Fruit fly (Drosophila melanogaster) ovary, adult (tissue): ENCODE data around the gene UQCR-14L.

Experiments used
- CG17801 ChIP-seq: fragments of 200-800 bp; optimal IDR thresholded peaks from 2 replicates; lab custom pipeline; 2019; ENCODE audit warnings: missing biosample characterization, mild to moderate bottlenecking, missing genetic modification characterization, moderate library complexity; ENCODE audit not compliant: partially characterized antibody

Gene UQCR-14L

DNA sequence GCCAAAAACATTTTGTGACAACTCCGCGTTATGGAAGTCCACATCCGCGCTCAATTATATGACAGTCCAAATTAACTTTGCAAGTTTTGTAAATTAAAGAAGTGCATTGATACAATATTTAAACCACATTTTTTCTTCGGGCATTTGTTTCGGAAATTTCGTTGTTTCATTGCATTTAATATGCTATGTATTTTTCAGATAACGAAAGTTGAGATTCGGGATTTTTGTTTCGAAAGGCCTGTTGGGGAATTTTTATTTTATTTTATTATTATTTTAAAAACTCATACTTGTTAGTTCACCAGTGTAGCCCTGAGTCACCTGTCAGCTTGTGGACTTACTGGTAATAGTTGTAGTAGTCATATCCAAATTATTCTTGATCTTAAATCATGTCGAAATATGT lies at the start of gene UQCR-14L:
TSS of gene UQCR-14L (plus strand) at position 301 of the 400 bp plus-strand sequence.
- no peak for TF ChIP-seq CG17801 (GFP tag; lab: Kevin White, UChicago)

DNA sequence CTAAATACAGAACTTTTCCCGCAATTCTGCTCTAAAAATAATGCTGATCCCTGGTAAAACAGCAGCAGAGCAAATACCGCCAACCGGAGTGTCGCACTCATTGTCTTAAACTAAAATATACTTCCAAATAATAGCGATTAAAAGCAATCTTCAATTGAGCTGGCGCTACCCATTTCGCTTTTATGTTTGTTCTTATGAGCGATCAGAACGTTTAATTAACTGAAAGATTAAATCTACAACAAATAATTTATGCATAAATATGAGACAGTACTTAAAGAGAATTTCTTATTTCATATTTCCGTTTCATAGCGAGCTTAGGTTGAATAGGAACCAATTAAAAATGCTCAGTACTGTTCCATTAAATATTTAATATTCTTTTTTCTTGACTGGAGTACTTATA lies 30.3 kb upstream of the UQCR-14L start, which contains the start of gene CG43125:
TSS of gene CG43125 (minus strand) at position 101 of the 400 bp plus-strand sequence.
- no peak for TF ChIP-seq CG17801 (GFP tag; lab: Kevin White, UChicago)

DNA sequence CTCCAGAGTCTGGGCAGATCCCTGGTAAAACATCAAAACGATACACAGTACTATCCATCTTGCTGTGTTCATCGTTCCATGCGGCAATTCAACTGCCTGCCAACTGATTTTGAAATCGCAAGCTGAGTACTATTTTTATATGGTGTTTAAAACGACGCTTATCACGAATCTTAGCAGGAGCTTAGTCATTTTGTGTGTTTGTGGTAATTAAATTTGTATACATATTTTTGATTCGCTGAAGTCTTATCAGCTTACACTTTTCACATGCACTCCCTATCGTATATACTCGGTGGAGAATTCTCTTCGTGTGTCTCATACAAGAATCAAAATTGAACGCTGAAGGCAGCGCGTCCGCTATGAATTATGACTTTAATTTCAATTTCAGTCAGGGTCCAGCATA lies 29.2 kb upstream of the UQCR-14L start, which contains the start of gene CG43124:
TSS of gene CG43124 (minus strand) at position 101 of the 400 bp plus-strand sequence.
- TF ChIP-seq CG17801 (GFP tag; lab: Kevin White, UChicago), result no peak

dm6 chr3R:28282280-28282679 lies 11.6 kb upstream of the UQCR-14L start, which contains the start of gene CG34436:
TSS of gene CG34436 (plus strand) at chr3R:28282580.
- TF ChIP-seq CG17801 (GFP tag; lab: Kevin White, UChicago), result no peak

- TF ChIP-seq CG17801 (GFP tag; lab: Kevin White, UChicago), result no peak
Observed at dm6 chr3R:28283419-28283818, 10.4 kb upstream of the UQCR-14L start, which contains the start of gene CG34437. TSS of gene CG34437 (plus strand) at chr3R:28283719.

DNA sequence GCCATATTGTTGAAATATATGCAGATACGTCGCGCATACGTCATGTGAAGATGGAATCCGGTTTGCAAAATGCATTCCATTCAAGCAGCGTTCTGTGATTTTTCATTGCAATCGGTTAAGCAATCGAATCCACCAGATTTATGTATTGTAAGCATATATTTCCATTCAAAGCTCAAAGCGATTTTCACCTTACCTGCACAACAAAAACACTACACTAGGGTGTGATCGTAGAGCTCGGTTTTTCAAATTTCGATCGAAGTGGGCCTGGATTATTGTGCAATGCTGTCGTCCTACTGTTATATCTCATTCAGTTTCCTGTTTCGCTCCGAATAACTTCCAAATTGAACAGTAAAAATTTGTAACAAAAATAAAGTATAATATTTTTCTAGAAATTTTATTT lies 2.8 kb upstream of the UQCR-14L start, which contains the start of gene Mst98Ca:
TSS of gene Mst98Ca (plus strand) at position 301 of the 400 bp plus-strand sequence.
- TF ChIP-seq CG17801 (GFP tag; lab: Kevin White, UChicago), result no peak

DNA sequence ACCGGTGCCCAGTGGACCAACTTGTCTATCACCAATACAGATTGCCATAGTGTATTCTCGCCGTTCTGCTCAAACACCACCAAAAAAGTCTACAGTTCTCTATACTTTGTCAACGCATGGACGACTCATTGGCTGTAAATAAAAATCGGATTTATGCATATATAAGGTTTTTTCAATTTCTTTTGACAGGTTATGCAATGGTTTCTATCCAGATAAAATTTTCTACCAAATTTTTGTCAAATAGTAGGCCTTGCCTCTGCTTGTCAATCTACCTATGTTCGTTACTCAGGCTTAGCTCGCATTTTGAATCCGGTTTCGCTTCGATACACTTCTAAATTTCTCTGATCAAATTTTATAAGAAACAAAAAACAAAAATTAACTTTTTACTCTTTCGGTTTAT lies 1.4 kb upstream of the UQCR-14L start, which contains the start of gene Mst98Cb:
TSS of gene Mst98Cb (plus strand) at position 301 of the 400 bp plus-strand sequence.
- no peak for TF ChIP-seq CG17801 (GFP tag; lab: Kevin White, UChicago)

DNA sequence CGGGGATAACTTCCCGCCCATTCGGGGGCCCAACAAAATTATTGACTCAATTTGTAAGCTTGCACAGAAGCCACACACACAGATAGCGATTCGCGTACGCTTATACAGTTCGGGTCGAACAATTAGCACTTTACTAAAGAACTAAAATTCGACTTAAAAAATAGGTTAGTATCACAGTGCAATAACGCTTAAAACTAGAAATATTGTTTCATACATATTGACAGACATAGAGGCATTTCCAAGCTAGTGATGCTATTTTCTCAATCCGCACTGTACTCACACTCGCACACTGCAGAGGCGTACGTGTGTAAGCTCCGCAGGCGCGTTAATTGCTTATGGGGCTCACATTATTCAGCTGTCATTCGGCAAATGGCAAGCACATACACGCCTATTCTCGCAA lies 3.7 kb downstream of the UQCR-14L start:
- no peak for TF ChIP-seq CG17801 (GFP tag; lab: Kevin White, UChicago)

- no peak for TF ChIP-seq CG17801 (GFP tag; lab: Kevin White, UChicago)
Observed at dm6 chr3R:28304505-28304904, 10.7 kb downstream of the UQCR-14L start, which contains the start of gene CG12516. TSS of gene CG12516 (minus strand) at chr3R:28304605.

- no peak for TF ChIP-seq CG17801 (GFP tag; lab: Kevin White, UChicago)
Observed at dm6 chr3R:28305959-28306358, 12.1 kb downstream of the UQCR-14L start.

DNA sequence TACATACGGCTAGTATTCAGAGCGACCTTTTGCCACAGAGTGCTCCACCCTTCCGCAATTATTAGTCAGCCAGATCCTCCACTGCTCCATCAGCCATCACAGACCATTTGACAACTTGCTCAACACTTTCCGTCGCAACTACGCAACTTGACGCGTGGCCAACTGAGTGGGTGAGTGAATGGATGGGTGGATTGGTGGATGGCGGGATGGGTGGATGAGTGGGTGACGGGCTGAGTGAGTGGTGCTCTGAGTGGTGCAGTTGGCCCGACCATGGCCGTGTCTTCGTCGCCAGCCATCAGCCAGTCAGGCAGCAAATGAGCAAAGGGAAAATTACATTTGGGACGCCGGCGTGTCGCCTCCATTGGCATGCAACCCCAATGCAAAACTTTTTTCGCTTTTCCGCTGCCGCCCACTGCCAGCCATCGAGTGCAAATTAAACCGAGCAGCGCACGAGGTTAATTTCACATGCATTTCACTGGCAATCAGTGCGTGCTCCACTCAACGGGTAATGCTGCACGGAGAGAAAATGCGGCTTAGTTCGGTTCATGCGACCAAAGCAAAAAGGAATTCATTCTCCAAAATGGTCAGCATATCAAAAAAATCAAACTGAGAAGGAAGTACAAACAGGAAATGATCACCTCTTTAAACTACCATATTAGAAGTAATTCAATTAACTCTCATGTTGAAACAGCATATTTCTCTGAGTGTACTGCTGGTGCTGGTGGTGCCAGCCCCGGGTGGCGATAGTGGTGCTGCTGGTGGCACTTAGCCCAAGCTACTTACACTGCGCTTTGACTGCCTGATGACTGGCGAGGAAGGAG lies 14.3 kb downstream of the UQCR-14L start:
- no peak for TF ChIP-seq CG17801 (GFP tag; lab: Kevin White, UChicago)

DNA sequence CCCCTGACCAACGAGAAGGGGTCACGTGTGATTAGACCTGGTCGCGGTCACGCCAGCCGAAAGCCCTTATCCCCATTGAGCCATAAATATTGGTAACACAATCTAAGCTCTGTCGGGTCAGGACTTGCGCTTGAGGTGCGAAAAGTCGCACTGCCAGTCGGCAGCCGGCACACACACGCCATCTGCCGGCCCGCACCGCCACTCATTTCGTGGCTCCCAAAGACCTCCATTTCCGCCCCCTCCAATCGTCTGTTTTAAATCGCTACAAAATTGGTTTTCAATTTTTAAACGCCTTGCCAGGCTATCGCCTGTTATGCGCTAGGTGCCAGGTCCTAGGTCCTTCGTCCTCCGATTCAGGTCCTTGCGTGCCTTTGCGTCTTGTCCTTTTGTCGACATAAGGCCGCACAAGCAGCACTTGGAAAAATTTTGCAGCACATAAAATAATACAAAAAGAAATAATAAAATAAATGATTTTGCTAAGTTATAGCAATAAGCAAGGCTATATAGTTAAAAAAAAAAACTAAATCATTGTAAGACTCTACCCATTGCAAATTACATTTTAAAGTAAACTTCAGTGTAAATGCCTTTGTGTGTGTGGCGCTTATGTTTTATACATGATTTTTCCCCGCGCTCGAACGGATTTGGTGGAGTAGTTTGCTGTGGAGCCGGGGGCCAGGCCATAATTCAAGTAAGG lies 23.4 kb downstream of the UQCR-14L start:
- TF ChIP-seq CG17801 (GFP tag; lab: Kevin White, UChicago), result no peak

dm6 chr3R:28323718-28324350 lies 30.0 kb downstream of the UQCR-14L start:
- TF ChIP-seq CG17801 (GFP tag; lab: Kevin White, UChicago), result no peak

DNA sequence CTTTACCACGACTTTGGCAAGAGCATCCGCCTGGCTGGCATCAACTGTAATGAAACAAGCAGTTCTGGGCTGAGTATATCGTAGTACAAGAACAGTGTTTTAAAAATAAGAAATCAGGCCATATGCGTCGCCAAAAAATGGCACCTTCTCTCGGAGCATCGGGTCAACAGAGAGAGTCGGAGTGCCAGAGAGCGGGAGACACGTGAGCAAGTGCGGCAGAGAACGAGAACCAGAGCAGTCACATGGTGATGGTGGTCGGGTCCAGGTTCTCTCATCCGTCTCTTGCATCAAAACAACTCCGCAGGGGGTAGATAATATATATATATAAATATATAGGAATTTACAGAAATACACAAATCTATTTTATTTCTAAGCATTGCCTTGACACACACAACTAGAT lies 31.0 kb downstream of the UQCR-14L start:
- no peak for TF ChIP-seq CG17801 (GFP tag; lab: Kevin White, UChicago)

DNA sequence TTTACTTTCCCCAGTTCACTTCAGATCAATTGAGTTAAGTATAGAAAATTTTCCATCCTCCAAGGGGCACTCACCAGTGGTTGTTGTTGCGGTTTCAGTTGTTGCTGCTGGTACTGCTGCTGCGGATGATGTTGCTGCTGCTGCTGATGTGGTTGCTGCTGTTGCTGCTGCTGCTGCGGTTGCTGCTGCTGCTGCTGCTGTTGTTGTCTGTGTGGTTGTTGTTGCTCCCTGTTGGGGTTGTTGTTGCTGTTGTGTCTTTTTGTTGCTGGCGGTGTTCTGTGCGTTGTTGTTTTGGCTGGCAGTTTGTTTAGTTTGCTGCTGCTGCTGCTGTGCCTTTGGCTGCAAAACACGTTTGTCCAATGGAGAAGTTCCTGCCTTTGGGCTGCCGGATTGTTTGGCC lies 31.6 kb downstream of the UQCR-14L start:
- TF ChIP-seq CG17801 (GFP tag; lab: Kevin White, UChicago), result no peak
